Worm (Caenorhabditis elegans): ENCODE data around the gene kvs-3.

DNA sequence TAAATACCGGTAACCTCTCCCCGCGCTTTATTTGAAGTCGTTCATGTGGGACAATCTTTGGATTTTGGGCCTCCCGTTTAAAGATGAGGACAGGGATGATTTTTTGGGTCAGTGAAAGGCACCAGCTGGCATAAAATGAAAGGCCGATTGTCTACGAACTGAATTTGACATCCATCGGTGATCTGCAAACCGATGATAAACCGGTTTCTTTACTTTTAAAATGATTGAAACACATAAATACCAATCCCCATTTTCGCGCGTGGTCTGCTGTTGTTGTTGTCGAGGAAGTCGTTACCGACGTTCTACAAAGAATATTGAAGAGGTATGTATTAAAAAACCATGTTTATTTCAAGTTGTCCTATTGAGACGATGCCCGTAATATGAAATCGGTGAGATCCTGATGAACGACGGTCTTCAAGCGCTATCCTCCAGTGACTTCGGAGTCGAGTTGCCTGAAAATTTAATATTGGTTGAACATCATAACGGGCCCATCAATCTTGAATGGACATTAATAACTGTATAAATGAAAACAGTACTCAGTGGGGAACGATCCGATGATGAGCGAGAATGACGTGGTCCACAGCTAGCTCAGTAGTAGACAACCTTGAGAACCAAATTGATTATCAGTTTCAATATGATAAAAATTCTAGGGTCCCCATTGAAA lies 25.0 kb downstream of the kvs-3 start:
- TF ChIP-seq T22C8.4 (GFP tag; IDR thresholded peaks at IDR 0.05) (0 out of 2 replicates have a peak, but pooled peaks have one; percentile 11), klf-2 (GFP tag; conservative IDR thresholded peaks at IDR 0.05) (no peak), ztf-29 (GFP tag; IDR thresholded peaks at IDR 0.05) (no peak), ztf-23 (GFP tag; IDR thresholded peaks at IDR 0.05) (0 out of 2 replicates have a peak, but pooled peaks have one; percentile 45), med-1 (GFP tag; optimal IDR thresholded peaks at IDR 0.05; ENCODE audit: insufficient read depth) (no peak), tab-1 (GFP tag; IDR thresholded peaks at IDR 0.05) (0 out of 2 replicates have a peak, but pooled peaks have one; percentile 4), cog-1 (tag; optimal IDR thresholded peaks at IDR 0.05) (no peak)

Data from whole organism, midembryonic.